Worm (Caenorhabditis elegans) whole organism, L4 larva: ENCODE measurements around the gene F09G8.10.
A peak's percentile ranks its signal among the peaks of the same experiment; 100 is the strongest.

Experiments used
- D1046.2 ChIP-seq: fragments of 200-800 bp; sonication (Bioruptor generic); IDR thresholded peaks from 2 replicates; pipeline ENCODE4 v1.3.6; 2022; ENCODE audit warnings: missing genetic modification characterization, missing compliant biosample characterization
- F49E8.2 ChIP-seq: sonication (generic microtip); optimal IDR thresholded peaks from 2 replicates; lab custom pipeline; 2016; ENCODE audit warnings: missing compliant biosample characterization, mild to moderate bottlenecking, missing genetic modification characterization, borderline replicate concordance
- R02D3.7 ChIP-seq: fragments of 150-350 bp; sonication (generic microtip); optimal IDR thresholded peaks from 3 replicates; lab custom pipeline; 2014; ENCODE audit warnings: missing biosample characterization, missing genetic modification characterization
- T26A8.4 ChIP-seq: fragments of 200-800 bp; sonication (Bioruptor generic); IDR thresholded peaks from 2 replicates; pipeline ENCODE4 v1.3.6; 2022; ENCODE audit warnings: missing genetic modification characterization, missing compliant biosample characterization
- Y48G9A.11 ChIP-seq: fragments of 200-800 bp; sonication (Bioruptor generic); IDR thresholded peaks from 2 replicates; pipeline ENCODE4 v1.3.6; 2022; ENCODE audit warnings: missing genetic modification reagents, missing genetic modification characterization, missing compliant biosample characterization
- aha-1 ChIP-seq: fragments of 150-350 bp; peaks from one replicate; lab custom pipeline; 2014; ENCODE audit warnings: missing biosample characterization, missing genetic modification characterization
- arid-1 ChIP-seq: fragments of 200-800 bp; sonication (Bioruptor generic); conservative IDR thresholded peaks from 2 replicates; pipeline ENCODE4 v1.3.6; 2022; ENCODE audit warnings: missing genetic modification reagents, missing genetic modification characterization, missing compliant biosample characterization
- ceh-62 ChIP-seq: sonication (generic microtip); optimal IDR thresholded peaks from 2 replicates; lab custom pipeline; 2017; ENCODE audit warnings: missing biosample characterization, missing genetic modification characterization
- ctbp-1 ChIP-seq: fragments of 200-800 bp; sonication (Bioruptor generic); IDR thresholded peaks from 2 replicates; pipeline ENCODE4 v1.3.6; 2022; ENCODE audit warnings: missing genetic modification reagents, missing genetic modification characterization, missing compliant biosample characterization
- daf-8 ChIP-seq: fragments of 200-800 bp; sonication (Bioruptor generic); IDR thresholded peaks from 2 replicates; pipeline ENCODE4 v1.3.6; 2022; ENCODE audit warnings: missing genetic modification characterization, missing compliant biosample characterization
- dmd-8 ChIP-seq: fragments of 200-800 bp; sonication (Bioruptor generic); IDR thresholded peaks from 2 replicates; pipeline ENCODE4 v1.3.6; 2022; ENCODE audit warnings: missing genetic modification characterization, missing compliant biosample characterization
- dpl-1 ChIP-seq: fragments of 150-350 bp; optimal IDR thresholded peaks from 2 replicates; lab custom pipeline; 2014; ENCODE audit warnings: missing biosample characterization, missing genetic modification reagents, missing genetic modification characterization
- dve-1 ChIP-seq: sonication (generic microtip); optimal IDR thresholded peaks from 2 replicates; lab custom pipeline; 2017; ENCODE audit warnings: antibody characterized with exemption, mild to moderate bottlenecking, missing genetic modification characterization, missing compliant biosample characterization; ENCODE audit not compliant: insufficient read depth
- fkh-10 ChIP-seq: fragments of 150-350 bp; optimal IDR thresholded peaks from 2 replicates; lab custom pipeline; 2014; ENCODE audit warnings: missing biosample characterization, missing genetic modification reagents, missing genetic modification characterization
- fos-1 ChIP-seq: fragments of 150-350 bp; optimal IDR thresholded peaks from 2 replicates; lab custom pipeline; 2014; ENCODE audit warnings: missing biosample characterization, missing genetic modification characterization
- gei-8 ChIP-seq: fragments of 200-800 bp; sonication (Bioruptor generic); optimal IDR thresholded peaks from 2 replicates; lab custom pipeline; 2018; ENCODE audit warnings: mild to moderate bottlenecking, missing genetic modification characterization, missing compliant biosample characterization
- hlh-11 ChIP-seq: fragments of 200-800 bp; sonication (Bioruptor generic); optimal IDR thresholded peaks from 2 replicates; lab custom pipeline; 2018; ENCODE audit warnings: mild to moderate bottlenecking, missing genetic modification characterization, missing compliant biosample characterization
- hmg-1.1 ChIP-seq: fragments of 200-800 bp; sonication (Bioruptor generic); IDR thresholded peaks from 2 replicates; pipeline ENCODE4 v1.3.6; 2022; ENCODE audit warnings: missing genetic modification reagents, missing genetic modification characterization, missing compliant biosample characterization
- lin-29 ChIP-seq: fragments of 200-800 bp; sonication (Bioruptor generic); IDR thresholded peaks from 2 replicates; pipeline ENCODE4 v1.3.6; 2022; ENCODE audit warnings: missing genetic modification reagents, missing genetic modification characterization, missing compliant biosample characterization
- lin-39 ChIP-seq: fragments of 150-350 bp; optimal IDR thresholded peaks from 2 replicates; lab custom pipeline; 2014; ENCODE audit warnings: missing biosample characterization, missing genetic modification reagents, missing genetic modification characterization
- lsy-2 ChIP-seq, 2 experiments: fragments of 150-350 bp in 1 of 2; sonication (generic microtip) in 1 of 2; optimal IDR thresholded peaks; 2 replicates each; lab custom pipeline; 2014 to 2017; ENCODE audit warnings: missing biosample characterization in 2 of 2, missing genetic modification characterization in 2 of 2
- madf-9 ChIP-seq: fragments of 200-800 bp; sonication (Bioruptor generic); conservative IDR thresholded peaks from 2 replicates; pipeline ENCODE4 v1.3.6; 2022; ENCODE audit warnings: missing genetic modification reagents, missing genetic modification characterization, missing compliant biosample characterization
- mep-1 ChIP-seq: fragments of 150-350 bp; sonication (generic microtip); optimal IDR thresholded peaks from 3 replicates; lab custom pipeline; 2014; ENCODE audit warnings: missing biosample characterization, missing genetic modification characterization
- mxl-3 ChIP-seq: fragments of 200-800 bp; sonication (Bioruptor generic); optimal IDR thresholded peaks from 2 replicates; lab custom pipeline; 2018; ENCODE audit warnings: mild to moderate bottlenecking, missing genetic modification characterization, missing compliant biosample characterization
- nhr-102 ChIP-seq: sonication (generic microtip); optimal IDR thresholded peaks from 2 replicates; lab custom pipeline; 2016; ENCODE audit warnings: mild to moderate bottlenecking, missing genetic modification characterization, moderate library complexity, missing compliant biosample characterization
- nhr-11 ChIP-seq: fragments of 150-350 bp; optimal IDR thresholded peaks from 2 replicates; lab custom pipeline; 2014; ENCODE audit warnings: missing biosample characterization, missing genetic modification characterization
- nhr-111 ChIP-seq: fragments of 200-800 bp; sonication (Bioruptor generic); optimal IDR thresholded peaks from 2 replicates; lab custom pipeline; 2018; ENCODE audit warnings: mild to moderate bottlenecking, missing genetic modification characterization, missing compliant biosample characterization
- nhr-237 ChIP-seq: sonication (generic microtip); optimal IDR thresholded peaks from 2 replicates; lab custom pipeline; 2017; ENCODE audit warnings: missing biosample characterization, missing genetic modification characterization
- nhr-41 ChIP-seq: fragments of 200-800 bp; sonication (Bioruptor generic); IDR thresholded peaks from 2 replicates; pipeline ENCODE4 v1.3.6; 2022; ENCODE audit warnings: missing genetic modification reagents, missing genetic modification characterization, missing compliant biosample characterization
- nhr-42 ChIP-seq: fragments of 200-800 bp; sonication (Bioruptor generic); IDR thresholded peaks from 2 replicates; pipeline ENCODE4 v1.3.6; 2022; ENCODE audit warnings: missing genetic modification characterization, missing compliant biosample characterization
- nhr-48 ChIP-seq: sonication (generic microtip); optimal IDR thresholded peaks from 2 replicates; lab custom pipeline; 2016; ENCODE audit warnings: mild to moderate bottlenecking, missing genetic modification characterization, missing compliant biosample characterization
- nhr-6 ChIP-seq: fragments of 150-350 bp; optimal IDR thresholded peaks from 2 replicates; lab custom pipeline; 2014; ENCODE audit warnings: missing biosample characterization, missing genetic modification characterization
- pha-4 ChIP-seq, 2 experiments: fragments of 150-350 bp in 1 of 2; fragments of 200-800 bp in 1 of 2; sonication (Bioruptor generic) in 1 of 2; IDR thresholded peaks in 1 of 2; optimal IDR thresholded peaks in 1 of 2; 2 replicates each; pipeline versions ENCODE4 v1.3.6 to Lab custom; 2014 to 2022; ENCODE audit warnings: missing genetic modification characterization in 2 of 2, missing genetic modification reagents in 2 of 2, missing biosample characterization in 1 of 2, missing compliant biosample characterization in 1 of 2
- pqm-1 ChIP-seq: sonication (generic microtip); optimal IDR thresholded peaks from 2 replicates; lab custom pipeline; 2017; ENCODE audit warnings: missing biosample characterization, missing genetic modification characterization
- sdz-12 ChIP-seq: fragments of 200-800 bp; sonication (Bioruptor generic); optimal IDR thresholded peaks from 2 replicates; lab custom pipeline; 2018; ENCODE audit warnings: mild to moderate bottlenecking, missing genetic modification characterization, missing compliant biosample characterization
- snpc-1.2 ChIP-seq: fragments of 200-800 bp; sonication (Bioruptor generic); IDR thresholded peaks from 2 replicates; pipeline ENCODE4 v1.3.6; 2022; ENCODE audit warnings: missing genetic modification reagents, missing genetic modification characterization, missing compliant biosample characterization
- unc-130 ChIP-seq: sonication (generic microtip); optimal IDR thresholded peaks from 2 replicates; lab custom pipeline; 2016; ENCODE audit warnings: missing genetic modification reagents, missing genetic modification characterization, missing compliant biosample characterization
- unc-62 ChIP-seq, 3 experiments: fragments of 150-350 bp in 1 of 3; sonication (generic microtip); optimal IDR thresholded peaks in 2 of 3; peaks in 1 of 3; 1 replicate in 1 of 3; 2 replicates in 2 of 3; lab custom pipeline; 2014 to 2017; ENCODE audit warnings: missing biosample characterization in 3 of 3, missing genetic modification characterization in 3 of 3, missing genetic modification reagents in 3 of 3, missing genotype in 1 of 3
- vab-7 ChIP-seq: fragments of 200-800 bp; sonication (Bioruptor generic); IDR thresholded peaks from 2 replicates; pipeline ENCODE4 v1.3.6; 2022; ENCODE audit warnings: missing genetic modification reagents, missing genetic modification characterization, missing compliant biosample characterization
- zfp-2 ChIP-seq: sonication (generic microtip); optimal IDR thresholded peaks from 2 replicates; lab custom pipeline; 2016; ENCODE audit warnings: mild to moderate bottlenecking, missing genetic modification characterization, missing compliant biosample characterization
- zip-11 ChIP-seq: fragments of 200-800 bp; sonication (Bioruptor generic); IDR thresholded peaks from 2 replicates; pipeline ENCODE4 v1.3.6; 2022; ENCODE audit warnings: missing genetic modification characterization, missing compliant biosample characterization
- ztf-7 ChIP-seq: fragments of 150-350 bp; optimal IDR thresholded peaks from 2 replicates; lab custom pipeline; 2014; ENCODE audit warnings: missing biosample characterization, missing genetic modification characterization

The F09G8.10 gene

DNA sequence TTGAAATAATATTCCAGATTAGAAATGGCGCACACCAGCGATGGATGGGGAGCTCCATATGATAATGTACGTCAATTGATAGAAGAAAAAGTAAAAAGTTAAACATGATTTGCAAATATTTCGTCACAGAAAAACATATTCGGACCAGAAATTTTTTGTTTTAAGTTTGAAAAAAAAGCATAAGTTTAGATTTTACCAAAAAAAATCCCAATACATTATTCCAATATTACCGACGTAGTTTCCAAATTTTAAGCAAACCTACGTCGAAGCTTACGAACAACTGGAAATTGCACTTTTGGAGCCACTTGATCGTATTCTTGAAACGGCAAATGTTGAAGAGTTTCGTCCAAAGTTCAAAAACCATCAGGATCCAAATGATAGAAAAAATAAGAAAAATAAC, 39.3 kb downstream of the F09G8.10 start, which contains the start of gene henn-1:
TSS of gene henn-1 (plus strand) at position 18 of the 400 bp plus-strand sequence.
- TF ChIP-seq D1046.2 (GFP tag; lab: Robert Waterston, UW) = no peak
- no peak for TF ChIP-seq madf-9 (GFP tag; lab: Robert Waterston, UW)
- no peak for TF ChIP-seq nhr-102
- no peak for TF ChIP-seq hmg-1.1
- no peak for TF ChIP-seq dpl-1 (GFP tag; lab: Kevin White, UChicago)
- no peak for TF ChIP-seq aha-1 (tag; lab: Kevin White, UChicago)
- TF ChIP-seq Y48G9A.11 = no peak
- 0 out of 2 replicates have a peak, but pooled peaks have one; percentile 21 for TF ChIP-seq arid-1 (GFP tag; lab: Robert Waterston, UW)
- TF ChIP-seq nhr-237 (tag; lab: Kevin White, UChicago) = no peak
- TF ChIP-seq snpc-1.2 (GFP tag; lab: Robert Waterston, UW) = no peak
- no peak for TF ChIP-seq fos-1 (tag; lab: Kevin White, UChicago)
- peak; percentile 27 for TF ChIP-seq sdz-12 (GFP tag; lab: Kevin White, UChicago)
- TF ChIP-seq ctbp-1 (GFP tag; lab: Robert Waterston, UW) = 0 out of 2 replicates have a peak, but pooled peaks have one; percentile 8
- peak; percentile 10 for TF ChIP-seq mep-1 (tag; lab: Kevin White, UChicago)
- TF ChIP-seq lin-39 (tag; lab: Kevin White, UChicago) = peak; percentile 48
- TF ChIP-seq pqm-1 (tag; lab: Kevin White, UChicago) = no peak
- no peak for TF ChIP-seq nhr-6 (tag; lab: Kevin White, UChicago)
- no peak for TF ChIP-seq nhr-41 (GFP tag; lab: Robert Waterston, UW)
- TF ChIP-seq F49E8.2 = no peak
- no peak for TF ChIP-seq pha-4 (GFP tag; IDR thresholded peaks at IDR 0.05; lab: Robert Waterston, UW)
- TF ChIP-seq pha-4 (tag; optimal IDR thresholded peaks at IDR 0.05; lab: Kevin White, UChicago) = no peak
- TF ChIP-seq lin-29 (GFP tag; lab: Robert Waterston, UW) = no peak
- TF ChIP-seq lsy-2 (tag; optimal IDR thresholded peaks at IDR 0.05; lab: Kevin White, UChicago) = no peak
- TF ChIP-seq unc-62 (GFP tag; optimal IDR thresholded peaks at IDR 0.05 in 1 of 2; lab: Kevin White, UChicago) = peak in 1 of 2 experiments; percentile 56
- no peak for TF ChIP-seq unc-62 (tag; optimal IDR thresholded peaks at IDR 0.05; lab: Kevin White, UChicago)
- no peak for TF ChIP-seq nhr-48 (tag; lab: Kevin White, UChicago)
- no peak for TF ChIP-seq dmd-8
- TF ChIP-seq zip-11 = no peak
- TF ChIP-seq T26A8.4 (GFP tag; lab: Robert Waterston, UW) = no peak
- TF ChIP-seq fkh-10 (GFP tag; lab: Kevin White, UChicago) = no peak
- no peak for TF ChIP-seq ceh-62 (tag; lab: Kevin White, UChicago)
- TF ChIP-seq dve-1 (tag; lab: Kevin White, UChicago) = peak; percentile 16
- no peak for TF ChIP-seq vab-7 (GFP tag; lab: Robert Waterston, UW)
- no peak for TF ChIP-seq daf-8
- TF ChIP-seq nhr-111 (GFP tag; lab: Kevin White, UChicago) = no peak
- no peak for TF ChIP-seq unc-130 (GFP tag; lab: Kevin White, UChicago)
- TF ChIP-seq gei-8 = no peak
- no peak for TF ChIP-seq nhr-42 (GFP tag; lab: Robert Waterston, UW)
- TF ChIP-seq hlh-11 = peak; percentile 3
- TF ChIP-seq zfp-2 (tag; lab: Kevin White, UChicago) = no peak
- TF ChIP-seq R02D3.7 = no peak
- no peak for TF ChIP-seq ztf-7 (tag; lab: Kevin White, UChicago)
- no peak for TF ChIP-seq mxl-3
- no peak for TF ChIP-seq nhr-11
